Worm (Caenorhabditis elegans) whole organism, L4 larva: ENCODE results near the gene C09G9.8.

ENCODE experiments used
- D1046.2 ChIP-seq: fragments of 200-800 bp; sonication (Bioruptor generic); IDR thresholded peaks from 2 replicates; pipeline ENCODE4 v1.3.6; 2022; ENCODE audit warnings: missing genetic modification characterization, missing compliant biosample characterization
- F26F4.8 ChIP-seq: fragments of 200-800 bp; sonication (Bioruptor generic); conservative IDR thresholded peaks from 2 replicates; pipeline ENCODE4 v1.3.6; 2022; ENCODE audit warnings: missing genetic modification characterization, missing compliant biosample characterization
- F37D6.2 ChIP-seq: sonication (generic microtip); optimal IDR thresholded peaks from 2 replicates; lab custom pipeline; 2016; ENCODE audit warnings: mild to moderate bottlenecking, missing genetic modification characterization, missing compliant biosample characterization
- T20F7.1 ChIP-seq: fragments of 200-800 bp; sonication (Bioruptor generic); optimal IDR thresholded peaks from 2 replicates; lab custom pipeline; 2018; ENCODE audit warnings: mild to moderate bottlenecking, missing genetic modification characterization, missing compliant biosample characterization
- Y48G9A.11 ChIP-seq: fragments of 200-800 bp; sonication (Bioruptor generic); IDR thresholded peaks from 2 replicates; pipeline ENCODE4 v1.3.6; 2022; ENCODE audit warnings: missing genetic modification reagents, missing genetic modification characterization, missing compliant biosample characterization
- Y5F2A.4 ChIP-seq: fragments of 200-800 bp; sonication (Bioruptor generic); optimal IDR thresholded peaks from 2 replicates; lab custom pipeline; 2018; ENCODE audit warnings: mild to moderate bottlenecking, missing genetic modification characterization, missing compliant biosample characterization
- Y75B8A.6 ChIP-seq: fragments of 200-800 bp; sonication (Bioruptor generic); IDR thresholded peaks from 2 replicates; pipeline ENCODE4 v1.3.6; 2022; ENCODE audit warnings: missing genetic modification reagents, missing genetic modification characterization, missing compliant biosample characterization
- ZK337.2 ChIP-seq: fragments of 200-800 bp; sonication (Bioruptor generic); IDR thresholded peaks from 2 replicates; pipeline ENCODE4 v1.3.6; 2022; ENCODE audit warnings: missing genetic modification reagents, missing genetic modification characterization, missing compliant biosample characterization
- ZK546.5 ChIP-seq, 2 experiments: sonication (generic microtip); optimal IDR thresholded peaks; 2 replicates each; lab custom pipeline; 2017; ENCODE audit warnings: missing biosample characterization in 2 of 2, missing genetic modification characterization in 2 of 2
- aha-1 ChIP-seq: fragments of 150-350 bp; peaks from one replicate; lab custom pipeline; 2014; ENCODE audit warnings: missing biosample characterization, missing genetic modification characterization
- aly-2 ChIP-seq: sonication (generic microtip); optimal IDR thresholded peaks from 2 replicates; lab custom pipeline; 2018; ENCODE audit warnings: missing biosample characterization, missing genetic modification characterization
- ama-1 ChIP-seq: fragments of 150-350 bp; optimal IDR thresholded peaks from 2 replicates; lab custom pipeline; 2014; ENCODE audit warnings: inconsistent platforms, mixed read lengths
- arid-1 ChIP-seq: fragments of 200-800 bp; sonication (Bioruptor generic); conservative IDR thresholded peaks from 2 replicates; pipeline ENCODE4 v1.3.6; 2022; ENCODE audit warnings: missing genetic modification reagents, missing genetic modification characterization, missing compliant biosample characterization
- attf-4 ChIP-seq: sonication (generic microtip); optimal IDR thresholded peaks from 3 replicates; lab custom pipeline; 2017; ENCODE audit warnings: missing biosample characterization, missing genetic modification characterization
- ceh-20 ChIP-seq: fragments of 200-800 bp; sonication (Bioruptor generic); IDR thresholded peaks from 2 replicates; pipeline ENCODE4 v1.3.6; 2022; ENCODE audit warnings: missing genetic modification reagents, missing genetic modification characterization, missing compliant biosample characterization
- ceh-44 ChIP-seq: fragments of 200-800 bp; sonication (Bioruptor generic); IDR thresholded peaks from 2 replicates; pipeline ENCODE4 v1.3.6; 2022; ENCODE audit warnings: missing genetic modification reagents, missing genetic modification characterization, missing compliant biosample characterization
- daf-12 ChIP-seq: fragments of 150-350 bp; optimal IDR thresholded peaks from 2 replicates; lab custom pipeline; 2014; ENCODE audit warnings: missing biosample characterization, missing genetic modification reagents, missing genetic modification characterization
- daf-19 ChIP-seq: fragments of 200-800 bp; sonication (Bioruptor generic); conservative IDR thresholded peaks from 2 replicates; pipeline ENCODE4 v1.3.6; 2022; ENCODE audit warnings: missing genetic modification characterization, missing compliant biosample characterization
- daf-8 ChIP-seq: fragments of 200-800 bp; sonication (Bioruptor generic); IDR thresholded peaks from 2 replicates; pipeline ENCODE4 v1.3.6; 2022; ENCODE audit warnings: missing genetic modification characterization, missing compliant biosample characterization
- dmd-6 ChIP-seq: fragments of 200-800 bp; sonication (Bioruptor generic); IDR thresholded peaks from 2 replicates; pipeline ENCODE4 v1.3.6; 2022; ENCODE audit warnings: missing genetic modification reagents, missing genetic modification characterization, missing compliant biosample characterization
- dmd-9 ChIP-seq: fragments of 200-800 bp; sonication (Bioruptor generic); IDR thresholded peaks from 2 replicates; pipeline ENCODE4 v1.3.6; 2022; ENCODE audit warnings: missing genetic modification reagents, missing genetic modification characterization, missing compliant biosample characterization
- dve-1 ChIP-seq: sonication (generic microtip); optimal IDR thresholded peaks from 2 replicates; lab custom pipeline; 2017; ENCODE audit warnings: antibody characterized with exemption, mild to moderate bottlenecking, missing genetic modification characterization, missing compliant biosample characterization; ENCODE audit not compliant: insufficient read depth
- egl-43 ChIP-seq: fragments of 200-800 bp; sonication (Bioruptor generic); IDR thresholded peaks from 2 replicates; pipeline ENCODE4 v1.3.6; 2022; ENCODE audit warnings: missing genetic modification reagents, missing genetic modification characterization, missing compliant biosample characterization
- fkh-10 ChIP-seq: fragments of 150-350 bp; optimal IDR thresholded peaks from 2 replicates; lab custom pipeline; 2014; ENCODE audit warnings: missing biosample characterization, missing genetic modification reagents, missing genetic modification characterization
- hlh-30 ChIP-seq: sonication (generic microtip); optimal IDR thresholded peaks from 2 replicates; lab custom pipeline; 2017; ENCODE audit warnings: antibody characterized with exemption, mild to moderate bottlenecking, missing genetic modification characterization, missing compliant biosample characterization; ENCODE audit not compliant: insufficient read depth
- jun-1 ChIP-seq: fragments of 150-350 bp; optimal IDR thresholded peaks from 2 replicates; lab custom pipeline; 2014; ENCODE audit warnings: missing biosample characterization, missing genetic modification reagents, missing genetic modification characterization
- lim-7 ChIP-seq: fragments of 200-800 bp; sonication (Bioruptor generic); IDR thresholded peaks from 2 replicates; pipeline ENCODE4 v1.3.6; 2022; ENCODE audit warnings: missing genetic modification characterization, missing compliant biosample characterization
- lin-1 ChIP-seq: fragments of 200-800 bp; sonication (Bioruptor generic); IDR thresholded peaks from 2 replicates; pipeline ENCODE4 v1.3.6; 2022; ENCODE audit warnings: missing genetic modification reagents, missing genetic modification characterization, missing compliant biosample characterization
- lin-13 ChIP-seq: fragments of 150-350 bp; optimal IDR thresholded peaks from 2 replicates; lab custom pipeline; 2014; ENCODE audit warnings: missing biosample characterization, missing genetic modification reagents, missing genetic modification characterization
- lsy-2 ChIP-seq, 2 experiments: fragments of 150-350 bp in 1 of 2; sonication (generic microtip) in 1 of 2; optimal IDR thresholded peaks; 2 replicates each; lab custom pipeline; 2014 to 2017; ENCODE audit warnings: missing biosample characterization in 2 of 2, missing genetic modification characterization in 2 of 2
- mep-1 ChIP-seq: fragments of 150-350 bp; sonication (generic microtip); optimal IDR thresholded peaks from 3 replicates; lab custom pipeline; 2014; ENCODE audit warnings: missing biosample characterization, missing genetic modification characterization
- mes-2 ChIP-seq: sonication (generic microtip); optimal IDR thresholded peaks from 2 replicates; lab custom pipeline; 2016; ENCODE audit warnings: missing genotype, mild to moderate bottlenecking, missing genetic modification characterization, missing compliant biosample characterization; ENCODE audit not compliant: poor library complexity, severe bottlenecking
- mxl-2 ChIP-seq: fragments of 200-800 bp; sonication (Bioruptor generic); conservative IDR thresholded peaks from 2 replicates; pipeline ENCODE4 v1.3.6; 2022; ENCODE audit warnings: missing genetic modification reagents, missing genetic modification characterization, missing compliant biosample characterization
- nhr-102 ChIP-seq: sonication (generic microtip); optimal IDR thresholded peaks from 2 replicates; lab custom pipeline; 2016; ENCODE audit warnings: mild to moderate bottlenecking, missing genetic modification characterization, moderate library complexity, missing compliant biosample characterization
- nhr-11 ChIP-seq: fragments of 150-350 bp; optimal IDR thresholded peaks from 2 replicates; lab custom pipeline; 2014; ENCODE audit warnings: missing biosample characterization, missing genetic modification characterization
- nhr-111 ChIP-seq: fragments of 200-800 bp; sonication (Bioruptor generic); optimal IDR thresholded peaks from 2 replicates; lab custom pipeline; 2018; ENCODE audit warnings: mild to moderate bottlenecking, missing genetic modification characterization, missing compliant biosample characterization
- nhr-237 ChIP-seq: sonication (generic microtip); optimal IDR thresholded peaks from 2 replicates; lab custom pipeline; 2017; ENCODE audit warnings: missing biosample characterization, missing genetic modification characterization
- pqm-1 ChIP-seq: sonication (generic microtip); optimal IDR thresholded peaks from 2 replicates; lab custom pipeline; 2017; ENCODE audit warnings: missing biosample characterization, missing genetic modification characterization
- rbr-2 ChIP-seq: sonication (generic microtip); optimal IDR thresholded peaks from 2 replicates; lab custom pipeline; 2016; ENCODE audit warnings: missing genotype, missing genetic modification characterization, missing compliant biosample characterization
- saeg-2 ChIP-seq: fragments of 200-800 bp; sonication (Bioruptor generic); IDR thresholded peaks from 2 replicates; pipeline ENCODE4 v1.3.6; 2022; ENCODE audit warnings: missing genetic modification reagents, missing genetic modification characterization, missing compliant biosample characterization
- sdz-12 ChIP-seq: fragments of 200-800 bp; sonication (Bioruptor generic); optimal IDR thresholded peaks from 2 replicates; lab custom pipeline; 2018; ENCODE audit warnings: mild to moderate bottlenecking, missing genetic modification characterization, missing compliant biosample characterization
- set-16 ChIP-seq: fragments of 200-800 bp; sonication (Bioruptor generic); IDR thresholded peaks from 2 replicates; pipeline ENCODE4 v1.3.6; 2022; ENCODE audit warnings: missing genetic modification reagents, missing genetic modification characterization, missing compliant biosample characterization
- snpc-1.2 ChIP-seq: fragments of 200-800 bp; sonication (Bioruptor generic); IDR thresholded peaks from 2 replicates; pipeline ENCODE4 v1.3.6; 2022; ENCODE audit warnings: missing genetic modification reagents, missing genetic modification characterization, missing compliant biosample characterization
- unc-39 ChIP-seq: sonication (generic microtip); optimal IDR thresholded peaks from 2 replicates; lab custom pipeline; 2017; ENCODE audit warnings: missing biosample characterization, missing genetic modification characterization
- zag-1 ChIP-seq: fragments of 150-350 bp; optimal IDR thresholded peaks from 2 replicates; lab custom pipeline; 2014; ENCODE audit warnings: missing biosample characterization, missing genetic modification characterization
- zfp-3 ChIP-seq: fragments of 200-800 bp; sonication (Bioruptor generic); conservative IDR thresholded peaks from 2 replicates; pipeline ENCODE4 v1.3.6; 2022; ENCODE audit warnings: missing genetic modification reagents, missing genetic modification characterization, missing compliant biosample characterization

C09G9.8 gene

DNA sequence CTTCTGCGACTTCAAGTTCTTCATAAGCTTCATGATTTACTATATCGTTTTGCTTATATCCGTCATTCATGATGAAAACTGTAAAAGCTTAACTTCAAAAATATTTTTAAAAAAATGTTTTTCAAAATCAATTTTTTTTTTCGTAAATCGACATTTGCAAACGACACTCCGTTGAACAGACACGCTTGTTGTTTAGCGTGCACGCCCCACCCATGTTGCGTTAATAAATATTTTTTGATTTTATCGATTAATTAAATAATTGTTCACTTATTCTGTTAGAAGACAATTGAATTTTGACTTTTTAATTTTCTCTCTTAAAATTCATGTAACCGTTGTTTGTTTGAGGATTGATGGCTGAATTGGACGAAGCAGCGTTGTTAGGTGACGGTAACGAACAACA, 44.7 kb downstream of the C09G9.8 start, which contains the start of the genes D1046.2 and cfim-2:
Gene D1046.2, minus strand, starts transcription at position 78 of the 400 bp plus-strand sequence.
Gene cfim-2, plus strand, starts transcription at position 335 of the 400 bp plus-strand sequence.
- TF ChIP-seq mes-2 (tag; lab: Kevin White, UChicago) (peak; percentile 38), T20F7.1 (GFP tag; lab: Kevin White, UChicago) (peak; percentile 97), dmd-6 (GFP tag; lab: Robert Waterston, UW) (no peak), D1046.2 (GFP tag; lab: Robert Waterston, UW) (no peak), ceh-20 (no peak), hlh-30 (peak; percentile 26), attf-4 (no peak), mep-1 (tag; lab: Kevin White, UChicago) (no peak), lsy-2 (tag; optimal IDR thresholded peaks at IDR 0.05; lab: Kevin White, UChicago) (peak in 1 of 2 experiments; percentile 57), egl-43 (no peak), dve-1 (tag; lab: Kevin White, UChicago) (peak; percentile 12), lim-7 (GFP tag; lab: Robert Waterston, UW) (no peak), set-16 (no peak)
- TF ChIP-seq, all 104 proteins: peak for 5

DNA sequence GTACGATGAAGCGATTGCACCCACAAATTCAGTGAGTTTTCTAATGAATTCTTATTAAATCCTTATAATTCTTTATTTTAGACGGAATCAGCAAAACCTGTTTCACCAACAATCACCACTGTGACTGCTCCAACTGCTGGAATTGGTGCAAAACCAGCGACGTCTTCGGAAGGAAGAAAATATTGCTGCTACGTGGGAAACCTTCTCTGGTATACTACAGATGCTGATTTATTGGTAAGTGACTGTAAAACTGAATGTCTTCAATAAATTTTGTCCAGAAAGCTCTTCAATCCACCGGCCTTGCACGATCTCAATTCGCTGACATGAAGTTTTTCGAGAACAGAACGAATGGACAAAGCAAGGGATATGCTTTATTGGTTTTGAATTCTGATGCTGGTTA, 45.2 kb downstream of the C09G9.8 start:
- TF ChIP-seq ZK546.5 (tag; optimal IDR thresholded peaks at IDR 0.05; lab: Kevin White, UChicago) (no peak), Y75B8A.6 (GFP tag; lab: Robert Waterston, UW) (no peak), aha-1 (tag; lab: Kevin White, UChicago) (peak; percentile 90), lim-7 (GFP tag; lab: Robert Waterston, UW) (no peak), zag-1 (tag; lab: Kevin White, UChicago) (no peak), nhr-237 (tag; lab: Kevin White, UChicago) (no peak), sdz-12 (GFP tag; lab: Kevin White, UChicago) (no peak), ama-1 (lab: Kevin White, UChicago) (no peak), ZK337.2 (GFP tag; lab: Robert Waterston, UW) (no peak), D1046.2 (GFP tag; lab: Robert Waterston, UW) (0 out of 2 replicates have a peak, but pooled peaks have one; percentile 55), nhr-111 (no peak), pqm-1 (tag; lab: Kevin White, UChicago) (no peak), mxl-2 (GFP tag; lab: Robert Waterston, UW) (no peak)

DNA sequence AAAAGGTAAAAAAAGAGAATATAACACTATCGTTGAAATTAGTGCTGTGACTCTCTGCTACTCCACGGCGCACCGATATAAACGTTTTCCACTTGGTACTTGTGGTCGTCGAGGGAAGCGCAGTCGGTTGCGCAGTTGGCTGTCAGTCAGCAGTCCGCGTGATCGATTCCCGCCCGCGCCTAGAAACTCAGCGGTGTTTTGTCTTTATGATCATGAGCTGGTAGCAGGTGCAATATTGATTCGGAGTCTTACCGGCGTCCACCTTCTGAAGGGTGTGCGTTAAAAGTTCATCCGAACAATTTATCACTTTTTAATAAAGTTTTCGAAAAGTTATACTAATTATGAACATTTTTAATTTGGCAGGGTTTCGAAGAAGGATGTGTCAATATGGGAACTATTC, 45.8 kb downstream of the C09G9.8 start:
- peak; percentile 87 for TF ChIP-seq nhr-102
- TF ChIP-seq Y48G9A.11 (GFP tag; lab: Robert Waterston, UW): peak; percentile 84
- TF ChIP-seq dmd-9 (GFP tag; lab: Robert Waterston, UW): peak; percentile 66
- peak; percentile 80 for TF ChIP-seq ZK337.2 (GFP tag; lab: Robert Waterston, UW)
- TF ChIP-seq lsy-2 (tag; optimal IDR thresholded peaks at IDR 0.05; lab: Kevin White, UChicago): no peak
- TF ChIP-seq aly-2 (tag; lab: Kevin White, UChicago): no peak
- TF ChIP-seq mxl-2 (GFP tag; lab: Robert Waterston, UW): peak; percentile 72
- peak; percentile 82 for TF ChIP-seq rbr-2 (tag; lab: Kevin White, UChicago)
- peak; percentile 59 for TF ChIP-seq F37D6.2 (tag; lab: Kevin White, UChicago)
- no peak for TF ChIP-seq unc-39 (tag; lab: Kevin White, UChicago)
- peak; percentile 94 for TF ChIP-seq ceh-44 (GFP tag; lab: Robert Waterston, UW)
- peak; percentile 83 for TF ChIP-seq Y5F2A.4
- peak; percentile 41 for TF ChIP-seq ama-1 (lab: Kevin White, UChicago)
- TF ChIP-seq nhr-11 (tag; lab: Kevin White, UChicago): peak; percentile 16
- TF ChIP-seq zfp-3 (GFP tag; lab: Robert Waterston, UW): peak; percentile 89
- TF ChIP-seq lin-13 (GFP tag; lab: Kevin White, UChicago): peak; percentile 74
- peak; percentile 88 for TF ChIP-seq snpc-1.2 (GFP tag; lab: Robert Waterston, UW)
- TF ChIP-seq lin-1 (GFP tag; lab: Robert Waterston, UW): peak; percentile 85
- TF ChIP-seq daf-19 (GFP tag; lab: Robert Waterston, UW): 0 out of 2 replicates have a peak, but pooled peaks have one; percentile 9
- TF ChIP-seq arid-1 (GFP tag; lab: Robert Waterston, UW): peak; percentile 92
- TF ChIP-seq daf-8 (GFP tag; lab: Robert Waterston, UW): peak; percentile 89; the same call in 1 of the 2 replicates
- peak; percentile 41 for TF ChIP-seq jun-1 (tag; lab: Kevin White, UChicago)
- peak; percentile 81 for TF ChIP-seq saeg-2 (GFP tag; lab: Robert Waterston, UW)
- TF ChIP-seq aha-1 (tag; lab: Kevin White, UChicago): peak; percentile 93
- peak; percentile 96 for TF ChIP-seq F26F4.8 (GFP tag; lab: Robert Waterston, UW)
- TF ChIP-seq fkh-10 (GFP tag; lab: Kevin White, UChicago): no peak
- no peak for TF ChIP-seq daf-12 (tag; lab: Kevin White, UChicago)
- no peak for TF ChIP-seq attf-4
